Worm (Caenorhabditis elegans) whole organism, L4 larva: ENCODE results near the gene klp-6.

Experiments
- F10B5.3 ChIP-seq: sonication (generic microtip); optimal IDR thresholded peaks from 2 replicates; lab custom pipeline; 2016; ENCODE audit warnings: mild to moderate bottlenecking, missing genetic modification characterization, missing compliant biosample characterization
- F26F4.8 ChIP-seq: fragments of 200-800 bp; sonication (Bioruptor generic); conservative IDR thresholded peaks from 2 replicates; pipeline ENCODE4 v1.3.6; 2022; ENCODE audit warnings: missing genetic modification characterization, missing compliant biosample characterization
- T20F7.1 ChIP-seq: fragments of 200-800 bp; sonication (Bioruptor generic); optimal IDR thresholded peaks from 2 replicates; lab custom pipeline; 2018; ENCODE audit warnings: mild to moderate bottlenecking, missing genetic modification characterization, missing compliant biosample characterization
- Y48G9A.11 ChIP-seq: fragments of 200-800 bp; sonication (Bioruptor generic); IDR thresholded peaks from 2 replicates; pipeline ENCODE4 v1.3.6; 2022; ENCODE audit warnings: missing genetic modification reagents, missing genetic modification characterization, missing compliant biosample characterization
- Y75B8A.6 ChIP-seq: fragments of 200-800 bp; sonication (Bioruptor generic); IDR thresholded peaks from 2 replicates; pipeline ENCODE4 v1.3.6; 2022; ENCODE audit warnings: missing genetic modification reagents, missing genetic modification characterization, missing compliant biosample characterization
- aly-2 ChIP-seq: sonication (generic microtip); optimal IDR thresholded peaks from 2 replicates; lab custom pipeline; 2018; ENCODE audit warnings: missing biosample characterization, missing genetic modification characterization
- arid-1 ChIP-seq: fragments of 200-800 bp; sonication (Bioruptor generic); conservative IDR thresholded peaks from 2 replicates; pipeline ENCODE4 v1.3.6; 2022; ENCODE audit warnings: missing genetic modification reagents, missing genetic modification characterization, missing compliant biosample characterization
- attf-4 ChIP-seq: sonication (generic microtip); optimal IDR thresholded peaks from 3 replicates; lab custom pipeline; 2017; ENCODE audit warnings: missing biosample characterization, missing genetic modification characterization
- ceh-28 ChIP-seq: fragments of 150-350 bp; optimal IDR thresholded peaks from 2 replicates; lab custom pipeline; 2014; ENCODE audit warnings: missing biosample characterization, missing genetic modification reagents, missing genetic modification characterization
- daf-16 ChIP-seq, 3 experiments: sonication (generic microtip); optimal IDR thresholded peaks; 2 replicates each; lab custom pipeline; 2016 to 2017; ENCODE audit warnings: missing genetic modification characterization in 3 of 3, missing genetic modification reagents in 3 of 3, mild to moderate bottlenecking in 2 of 3, missing compliant biosample characterization in 2 of 3, missing biosample characterization in 1 of 3, moderate library complexity in 1 of 3
- dmd-6 ChIP-seq: fragments of 200-800 bp; sonication (Bioruptor generic); IDR thresholded peaks from 2 replicates; pipeline ENCODE4 v1.3.6; 2022; ENCODE audit warnings: missing genetic modification reagents, missing genetic modification characterization, missing compliant biosample characterization
- dpl-1 ChIP-seq: fragments of 150-350 bp; optimal IDR thresholded peaks from 2 replicates; lab custom pipeline; 2014; ENCODE audit warnings: missing biosample characterization, missing genetic modification reagents, missing genetic modification characterization
- duxl-1 ChIP-seq: sonication (generic microtip); optimal IDR thresholded peaks from 2 replicates; lab custom pipeline; 2016; ENCODE audit warnings: mild to moderate bottlenecking, missing genetic modification characterization, moderate library complexity, missing compliant biosample characterization; ENCODE audit not compliant: poor library complexity
- dve-1 ChIP-seq: sonication (generic microtip); optimal IDR thresholded peaks from 2 replicates; lab custom pipeline; 2017; ENCODE audit warnings: antibody characterized with exemption, mild to moderate bottlenecking, missing genetic modification characterization, missing compliant biosample characterization; ENCODE audit not compliant: insufficient read depth
- egl-27 ChIP-seq: sonication (generic microtip); optimal IDR thresholded peaks from 3 replicates; lab custom pipeline; 2017; ENCODE audit warnings: missing biosample characterization, missing genetic modification reagents, missing genetic modification characterization
- egl-43 ChIP-seq: fragments of 200-800 bp; sonication (Bioruptor generic); IDR thresholded peaks from 2 replicates; pipeline ENCODE4 v1.3.6; 2022; ENCODE audit warnings: missing genetic modification reagents, missing genetic modification characterization, missing compliant biosample characterization
- hif-1 ChIP-seq, 2 experiments: sonication (generic microtip); optimal IDR thresholded peaks; 2 replicates each; lab custom pipeline; 2016 to 2017; ENCODE audit warnings: missing compliant biosample characterization in 2 of 2, missing genetic modification characterization in 2 of 2, missing genetic modification reagents in 2 of 2, missing genotype in 2 of 2, mild to moderate bottlenecking in 1 of 2
- hlh-11 ChIP-seq: fragments of 200-800 bp; sonication (Bioruptor generic); optimal IDR thresholded peaks from 2 replicates; lab custom pipeline; 2018; ENCODE audit warnings: mild to moderate bottlenecking, missing genetic modification characterization, missing compliant biosample characterization
- jun-1 ChIP-seq: fragments of 150-350 bp; optimal IDR thresholded peaks from 2 replicates; lab custom pipeline; 2014; ENCODE audit warnings: missing biosample characterization, missing genetic modification reagents, missing genetic modification characterization
- lin-15B ChIP-seq: fragments of 150-350 bp; sonication (generic microtip); optimal IDR thresholded peaks from 3 replicates; lab custom pipeline; 2014; ENCODE audit warnings: missing biosample characterization, missing genetic modification characterization
- lin-39 ChIP-seq: fragments of 150-350 bp; optimal IDR thresholded peaks from 2 replicates; lab custom pipeline; 2014; ENCODE audit warnings: missing biosample characterization, missing genetic modification reagents, missing genetic modification characterization
- lir-3 ChIP-seq: sonication (generic microtip); optimal IDR thresholded peaks from 2 replicates; lab custom pipeline; 2016; ENCODE audit warnings: mild to moderate bottlenecking, missing genetic modification characterization, missing compliant biosample characterization
- lsy-2 ChIP-seq, 2 experiments: fragments of 150-350 bp in 1 of 2; sonication (generic microtip) in 1 of 2; optimal IDR thresholded peaks; 2 replicates each; lab custom pipeline; 2014 to 2017; ENCODE audit warnings: missing biosample characterization in 2 of 2, missing genetic modification characterization in 2 of 2
- madf-9 ChIP-seq: fragments of 200-800 bp; sonication (Bioruptor generic); conservative IDR thresholded peaks from 2 replicates; pipeline ENCODE4 v1.3.6; 2022; ENCODE audit warnings: missing genetic modification reagents, missing genetic modification characterization, missing compliant biosample characterization
- mes-2 ChIP-seq: sonication (generic microtip); optimal IDR thresholded peaks from 2 replicates; lab custom pipeline; 2016; ENCODE audit warnings: missing genotype, mild to moderate bottlenecking, missing genetic modification characterization, missing compliant biosample characterization; ENCODE audit not compliant: poor library complexity, severe bottlenecking
- nhr-25 ChIP-seq: sonication (generic microtip); optimal IDR thresholded peaks from 2 replicates; lab custom pipeline; 2017; ENCODE audit warnings: missing genetic modification characterization, mild to moderate bottlenecking, missing compliant biosample characterization, antibody characterized with exemption, moderate library complexity, borderline replicate concordance; ENCODE audit not compliant: insufficient read depth
- nhr-28 ChIP-seq: fragments of 150-350 bp; optimal IDR thresholded peaks from 2 replicates; lab custom pipeline; 2014; ENCODE audit warnings: missing biosample characterization, missing genetic modification characterization
- nhr-48 ChIP-seq: sonication (generic microtip); optimal IDR thresholded peaks from 2 replicates; lab custom pipeline; 2016; ENCODE audit warnings: mild to moderate bottlenecking, missing genetic modification characterization, missing compliant biosample characterization
- rbr-2 ChIP-seq: sonication (generic microtip); optimal IDR thresholded peaks from 2 replicates; lab custom pipeline; 2016; ENCODE audit warnings: missing genotype, missing genetic modification characterization, missing compliant biosample characterization
- saeg-2 ChIP-seq: fragments of 200-800 bp; sonication (Bioruptor generic); IDR thresholded peaks from 2 replicates; pipeline ENCODE4 v1.3.6; 2022; ENCODE audit warnings: missing genetic modification reagents, missing genetic modification characterization, missing compliant biosample characterization
- snpc-1.2 ChIP-seq: fragments of 200-800 bp; sonication (Bioruptor generic); IDR thresholded peaks from 2 replicates; pipeline ENCODE4 v1.3.6; 2022; ENCODE audit warnings: missing genetic modification reagents, missing genetic modification characterization, missing compliant biosample characterization
- tra-1 ChIP-seq: fragments of 200-800 bp; sonication (Bioruptor generic); IDR thresholded peaks from 2 replicates; pipeline ENCODE4 v1.3.6; 2022; ENCODE audit warnings: missing genetic modification reagents, missing genetic modification characterization, missing compliant biosample characterization
- unc-130 ChIP-seq: sonication (generic microtip); optimal IDR thresholded peaks from 2 replicates; lab custom pipeline; 2016; ENCODE audit warnings: missing genetic modification reagents, missing genetic modification characterization, missing compliant biosample characterization
- unc-39 ChIP-seq: sonication (generic microtip); optimal IDR thresholded peaks from 2 replicates; lab custom pipeline; 2017; ENCODE audit warnings: missing biosample characterization, missing genetic modification characterization
- unc-62 ChIP-seq, 3 experiments: fragments of 150-350 bp in 1 of 3; sonication (generic microtip); optimal IDR thresholded peaks in 2 of 3; peaks in 1 of 3; 1 replicate in 1 of 3; 2 replicates in 2 of 3; lab custom pipeline; 2014 to 2017; ENCODE audit warnings: missing biosample characterization in 3 of 3, missing genetic modification characterization in 3 of 3, missing genetic modification reagents in 3 of 3, missing genotype in 1 of 3
- zip-2 ChIP-seq: fragments of 150-350 bp; optimal IDR thresholded peaks from 2 replicates; lab custom pipeline; 2014; ENCODE audit warnings: missing biosample characterization, missing genetic modification characterization

The klp-6 gene

DNA sequence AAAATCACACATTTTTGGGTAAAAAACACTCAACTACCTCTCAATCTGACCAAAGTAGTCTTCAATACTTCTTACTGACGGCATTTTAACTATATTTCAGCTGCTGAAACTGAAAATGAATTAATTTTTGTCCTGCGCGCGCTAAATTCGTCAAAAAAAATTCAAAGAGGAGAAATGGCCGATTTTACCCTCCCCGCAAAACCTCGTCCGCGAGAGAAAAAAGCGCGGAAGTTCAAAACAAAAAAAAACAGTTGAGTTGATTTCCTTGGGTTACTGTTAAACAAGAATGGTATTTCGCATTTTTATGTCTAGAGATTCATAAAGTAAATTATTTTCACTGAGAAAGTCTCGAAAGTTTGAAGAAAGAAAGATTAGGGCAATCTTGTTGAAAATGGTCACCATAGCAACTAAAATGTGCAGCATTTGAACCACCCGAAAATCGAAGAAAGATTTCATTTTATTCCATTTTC lies 43.9 kb upstream of the klp-6 start, which contains the start of the genes C27F2.10 and wdr-60:
Gene C27F2.10, minus strand, starts transcription at position 109 of the 470 bp plus-strand sequence.
Gene wdr-60, plus strand, starts transcription at position 420 of the 470 bp plus-strand sequence.
- TF ChIP-seq dpl-1 (GFP tag; lab: Kevin White, UChicago) = peak; percentile 82
- TF ChIP-seq daf-16 (GFP tag; optimal IDR thresholded peaks at IDR 0.05; lab: Kevin White, UChicago) = no peak
- TF ChIP-seq daf-16 (tag; optimal IDR thresholded peaks at IDR 0.05; lab: Kevin White, UChicago) = no peak
- TF ChIP-seq hif-1 (tag; optimal IDR thresholded peaks at IDR 0.05; lab: Kevin White, UChicago) = peak in 1 of 2 experiments; percentile 31
- no peak for TF ChIP-seq dmd-6 (GFP tag; lab: Robert Waterston, UW)
- TF ChIP-seq mes-2 (tag; lab: Kevin White, UChicago) = peak; percentile 92
- TF ChIP-seq lsy-2 (tag; optimal IDR thresholded peaks at IDR 0.05; lab: Kevin White, UChicago) = peak in 1 of 2 experiments; percentile 4
- TF ChIP-seq attf-4 (tag; lab: Kevin White, UChicago) = no peak

DNA sequence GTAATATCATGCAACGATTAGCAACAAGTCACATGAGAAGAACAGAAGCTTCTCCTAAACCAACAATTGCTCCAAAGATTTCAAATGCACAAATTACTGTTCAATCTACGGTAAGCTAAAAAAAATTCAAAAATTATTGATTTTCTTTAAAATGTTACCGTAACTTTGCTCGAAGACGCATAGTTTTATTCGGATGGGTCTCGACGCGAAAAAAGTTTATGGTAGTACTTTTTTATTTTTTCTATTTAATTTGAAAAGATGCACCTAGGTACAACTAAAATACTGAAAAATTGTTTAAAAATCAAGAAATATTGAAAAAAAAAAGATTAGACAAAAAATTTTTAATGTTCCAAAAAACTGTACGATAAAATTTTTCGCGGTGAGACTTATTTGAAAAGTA lies 43.1 kb upstream of the klp-6 start:
- TF ChIP-seq lsy-2 (tag; optimal IDR thresholded peaks at IDR 0.05; lab: Kevin White, UChicago) (peak in 1 of 2 experiments; percentile 4), hlh-11 (tag; lab: Kevin White, UChicago) (no peak), lin-39 (tag; lab: Kevin White, UChicago) (no peak), arid-1 (no peak)

DNA sequence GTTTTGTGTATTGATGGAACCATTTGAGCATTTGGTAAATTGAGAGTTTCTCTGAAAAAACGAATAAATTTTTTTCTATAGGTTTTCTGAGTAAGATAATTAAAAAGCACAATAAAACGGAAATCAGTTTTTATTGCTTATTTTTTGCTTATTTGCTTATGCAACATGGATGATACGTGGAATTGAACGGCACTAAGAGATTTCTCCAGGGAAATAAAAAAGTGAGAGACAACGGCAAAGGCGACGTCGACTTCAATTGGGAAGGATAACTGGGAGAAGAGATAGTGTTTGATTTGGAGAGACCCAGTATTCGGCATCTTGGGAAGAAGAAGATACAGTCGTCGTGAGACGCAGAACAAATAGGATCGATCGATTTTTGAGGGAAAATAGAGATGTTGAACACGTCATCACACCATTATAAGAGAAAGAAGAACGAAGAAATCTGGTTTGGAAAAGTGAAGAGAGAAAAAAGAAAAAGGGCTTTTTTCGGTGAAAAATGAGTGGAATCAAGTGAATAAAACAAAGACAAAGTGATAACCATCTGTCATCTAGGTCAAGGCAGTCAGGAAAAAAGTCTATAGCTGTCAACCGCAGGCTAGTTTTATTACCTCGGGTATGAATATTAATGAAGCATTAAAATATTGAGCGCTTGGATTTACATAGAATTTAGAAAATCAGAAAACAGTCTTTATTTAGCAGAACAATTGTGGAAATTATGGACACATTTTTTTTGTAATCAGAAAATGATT lies 32.4 kb upstream of the klp-6 start, which contains the start of gene tmem-131:
Gene tmem-131, minus strand, starts transcription at position 51 of the 749 bp plus-strand sequence.
- TF ChIP-seq zip-2 (tag; lab: Kevin White, UChicago) (no peak), dpl-1 (GFP tag; lab: Kevin White, UChicago) (peak; percentile 9), nhr-48 (tag; lab: Kevin White, UChicago) (peak; percentile 11), madf-9 (GFP tag; lab: Robert Waterston, UW) (no peak), lsy-2 (tag; optimal IDR thresholded peaks at IDR 0.05; lab: Kevin White, UChicago) (peak in 1 of 2 experiments; percentile 16), Y75B8A.6 (GFP tag; lab: Robert Waterston, UW) (no peak), dve-1 (tag; lab: Kevin White, UChicago) (peak; percentile 11), nhr-25 (tag; lab: Kevin White, UChicago) (peak; percentile 63), egl-27 (tag; lab: Kevin White, UChicago) (no peak), rbr-2 (tag; lab: Kevin White, UChicago) (no peak), unc-39 (no peak), nhr-28 (tag; lab: Kevin White, UChicago) (peak; percentile 53), jun-1 (tag; lab: Kevin White, UChicago) (no peak), unc-62 (GFP tag; optimal IDR thresholded peaks at IDR 0.05 in 1 of 2; lab: Kevin White, UChicago) (peak in 1 of 2 experiments; percentile 90), unc-62 (tag; optimal IDR thresholded peaks at IDR 0.05; lab: Kevin White, UChicago) (no peak), hlh-11 (tag; lab: Kevin White, UChicago) (peak; percentile 60), ceh-28 (tag; lab: Kevin White, UChicago) (peak; percentile 26), T20F7.1 (GFP tag; lab: Kevin White, UChicago) (no peak)

DNA sequence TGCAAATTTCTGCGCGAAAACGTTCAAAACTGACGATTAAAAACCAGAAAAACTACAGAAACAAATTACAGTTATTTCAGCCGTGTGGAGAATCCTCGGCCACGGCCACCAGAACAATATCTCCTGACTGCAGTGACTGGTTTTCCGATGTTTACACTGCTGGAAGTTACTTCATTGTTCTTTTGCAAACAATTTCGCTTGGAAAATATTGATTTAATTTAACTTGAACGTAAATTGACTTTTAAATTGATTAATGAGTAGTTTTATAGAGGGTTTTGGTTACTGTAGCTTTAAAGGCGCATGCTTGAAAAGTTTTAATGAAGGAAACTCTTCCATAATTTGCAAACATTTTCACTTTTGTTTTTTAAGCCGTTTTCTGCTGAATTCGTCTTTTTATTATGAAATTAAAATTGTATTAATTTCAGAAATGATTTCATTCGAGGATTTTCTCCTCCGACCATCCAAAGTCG lies 31.7 kb upstream of the klp-6 start, which contains the start of gene smcr-8:
Gene smcr-8, plus strand, starts transcription at position 420 of the 470 bp plus-strand sequence.
- TF ChIP-seq snpc-1.2 (no peak), mes-2 (tag; lab: Kevin White, UChicago) (peak; percentile 74), aly-2 (tag; lab: Kevin White, UChicago) (no peak), egl-43 (GFP tag; lab: Robert Waterston, UW) (no peak), dpl-1 (GFP tag; lab: Kevin White, UChicago) (peak; percentile 4), duxl-1 (no peak), lsy-2 (tag; optimal IDR thresholded peaks at IDR 0.05; lab: Kevin White, UChicago) (peak in 1 of 2 experiments; percentile 2), lir-3 (tag; lab: Kevin White, UChicago) (no peak), Y48G9A.11 (GFP tag; lab: Robert Waterston, UW) (0 out of 2 replicates have a peak, but pooled peaks have one; percentile 30), hif-1 (tag; optimal IDR thresholded peaks at IDR 0.05; lab: Kevin White, UChicago) (peak in 1 of 2 experiments; percentile 44), lin-15B (no peak), F26F4.8 (GFP tag; lab: Robert Waterston, UW) (no peak), unc-130 (GFP tag; lab: Kevin White, UChicago) (peak; percentile 88), saeg-2 (GFP tag; lab: Robert Waterston, UW) (no peak), tra-1 (GFP tag; lab: Robert Waterston, UW) (0 out of 2 replicates have a peak, but pooled peaks have one; percentile 30), F10B5.3 (tag; lab: Kevin White, UChicago) (no peak)
